Worm (Caenorhabditis elegans) whole organism, L1 larva: ENCODE data around the gene K11G12.6.

ENCODE experiments used
- C04F5.9 ChIP-seq: sonication (generic microtip); optimal IDR thresholded peaks from 2 replicates; lab custom pipeline; 2016; ENCODE audit warnings: missing genetic modification characterization, missing compliant biosample characterization
- C16A3.4 ChIP-seq: fragments of 150-350 bp; optimal IDR thresholded peaks from 2 replicates; lab custom pipeline; 2014; ENCODE audit warnings: missing biosample characterization, missing genetic modification characterization
- C34B4.2 ChIP-seq: sonication (generic microtip); optimal IDR thresholded peaks from 2 replicates; lab custom pipeline; 2017; ENCODE audit warnings: mild to moderate bottlenecking, missing genetic modification characterization, missing compliant biosample characterization
- ama-1 ChIP-seq: fragments of 150-350 bp; optimal IDR thresholded peaks from 2 replicates; lab custom pipeline; 2014
- blmp-1 ChIP-seq: fragments of 150-350 bp; optimal IDR thresholded peaks from 2 replicates; lab custom pipeline; 2014; ENCODE audit warnings: missing biosample characterization, missing genetic modification characterization
- ceh-90 ChIP-seq: sonication (generic microtip); optimal IDR thresholded peaks from 2 replicates; lab custom pipeline; 2016; ENCODE audit warnings: missing genetic modification characterization, missing compliant biosample characterization
- dpl-1 ChIP-seq, 3 experiments: fragments of 150-350 bp in 2 of 3; sonication (generic microtip) in 1 of 3; optimal IDR thresholded peaks; 2 replicates each; lab custom pipeline; 2014 to 2017; ENCODE audit warnings: missing biosample characterization in 3 of 3, missing genetic modification characterization in 3 of 3, missing genetic modification reagents in 3 of 3
- dsc-1 ChIP-seq: sonication (generic microtip); optimal IDR thresholded peaks from 2 replicates; lab custom pipeline; 2016; ENCODE audit warnings: mild to moderate bottlenecking, missing genetic modification characterization, missing compliant biosample characterization
- efl-1 ChIP-seq, 4 experiments: fragments of 150-350 bp; optimal IDR thresholded peaks in 3 of 4; peaks in 1 of 4; 1 replicate in 1 of 4; 2 replicates in 3 of 4; lab custom pipeline; 2014; ENCODE audit warnings: missing biosample characterization in 2 of 4, missing genetic modification characterization in 2 of 4, missing genetic modification reagents in 2 of 4
- efl-3 ChIP-seq: fragments of 200-800 bp; sonication (Bioruptor generic); optimal IDR thresholded peaks from 2 replicates; lab custom pipeline; 2018; ENCODE audit warnings: mild to moderate bottlenecking, missing genetic modification characterization, missing compliant biosample characterization
- egl-13 ChIP-seq: sonication (generic microtip); optimal IDR thresholded peaks from 2 replicates; lab custom pipeline; 2016; ENCODE audit warnings: missing genotype, missing genetic modification reagents, missing genetic modification characterization, missing compliant biosample characterization
- egl-27 ChIP-seq, 2 experiments: fragments of 150-350 bp in 1 of 2; sonication (generic microtip); optimal IDR thresholded peaks; 3 replicates each; lab custom pipeline; 2017 to 2018; ENCODE audit warnings: missing biosample characterization in 2 of 2, missing genetic modification characterization in 2 of 2, missing genetic modification reagents in 2 of 2
- elt-2 ChIP-seq: sonication (generic microtip); optimal IDR thresholded peaks from 2 replicates; lab custom pipeline; 2016; ENCODE audit warnings: missing genetic modification characterization, mild to moderate bottlenecking, inconsistent platforms, missing compliant biosample characterization, missing genetic modification reagents
- elt-3 ChIP-seq, 6 experiments: fragments of 150-350 bp in 1 of 6; sonication (generic microtip); optimal IDR thresholded peaks; 2 replicates each; lab custom pipeline; 2017 to 2018; ENCODE audit warnings: missing biosample characterization in 6 of 6, missing genetic modification characterization in 6 of 6, inconsistent platforms in 1 of 6
- fkh-10 ChIP-seq: sonication (generic microtip); optimal IDR thresholded peaks from 2 replicates; lab custom pipeline; 2017; ENCODE audit warnings: missing biosample characterization, missing genetic modification reagents, missing genetic modification characterization
- fkh-4 ChIP-seq: sonication (generic microtip); optimal IDR thresholded peaks from 2 replicates; lab custom pipeline; 2016; ENCODE audit warnings: missing compliant biosample characterization, missing genetic modification characterization, borderline replicate concordance
- fkh-8 ChIP-seq: sonication (generic microtip); optimal IDR thresholded peaks from 2 replicates; lab custom pipeline; 2016; ENCODE audit warnings: mild to moderate bottlenecking, missing genetic modification characterization, missing compliant biosample characterization
- fos-1 ChIP-seq: fragments of 150-350 bp; optimal IDR thresholded peaks from 2 replicates; lab custom pipeline; 2014; ENCODE audit warnings: missing biosample characterization, missing genetic modification characterization
- grh-1 ChIP-seq: fragments of 200-800 bp; sonication (Bioruptor generic); IDR thresholded peaks from 2 replicates; pipeline ENCODE4 v1.3.6; 2022; ENCODE audit warnings: missing genetic modification reagents, missing genetic modification characterization, missing compliant biosample characterization
- hlh-4 ChIP-seq: sonication (generic microtip); optimal IDR thresholded peaks from 2 replicates; lab custom pipeline; 2016; ENCODE audit warnings: mild to moderate bottlenecking, missing genetic modification characterization, missing compliant biosample characterization
- irx-1 ChIP-seq: sonication (generic microtip); optimal IDR thresholded peaks from 2 replicates; lab custom pipeline; 2016; ENCODE audit warnings: missing genetic modification characterization, missing compliant biosample characterization
- jun-1 ChIP-seq: fragments of 150-350 bp; optimal IDR thresholded peaks from 2 replicates; lab custom pipeline; 2014; ENCODE audit warnings: missing biosample characterization, missing genetic modification reagents, missing genetic modification characterization
- lin-14 ChIP-seq: fragments of 200-800 bp; sonication (Bioruptor generic); optimal IDR thresholded peaks from 2 replicates; lab custom pipeline; 2018; ENCODE audit warnings: mild to moderate bottlenecking, missing genetic modification characterization, moderate library complexity, missing compliant biosample characterization
- lin-35 ChIP-seq, 2 experiments: fragments of 150-350 bp; optimal IDR thresholded peaks; 2 replicates each; lab custom pipeline; 2014; ENCODE audit warnings: missing biosample characterization in 2 of 2, missing genetic modification characterization in 2 of 2, missing genetic modification reagents in 2 of 2
- lir-3 ChIP-seq: sonication (generic microtip); optimal IDR thresholded peaks from 2 replicates; lab custom pipeline; 2016; ENCODE audit warnings: mild to moderate bottlenecking, missing genetic modification characterization, moderate library complexity, missing compliant biosample characterization; ENCODE audit not compliant: poor library complexity
- lsy-2 ChIP-seq, 2 experiments: fragments of 150-350 bp; optimal IDR thresholded peaks; 2 replicates each; lab custom pipeline; 2014; ENCODE audit warnings: missing biosample characterization in 2 of 2, missing genetic modification characterization in 2 of 2
- mef-2 ChIP-seq: fragments of 150-350 bp; optimal IDR thresholded peaks from 2 replicates; lab custom pipeline; 2014; ENCODE audit warnings: missing biosample characterization, missing genetic modification characterization
- mep-1 ChIP-seq: fragments of 150-350 bp; optimal IDR thresholded peaks from 2 replicates; lab custom pipeline; 2014; ENCODE audit warnings: missing biosample characterization, missing genetic modification characterization
- nhr-11 ChIP-seq: fragments of 150-350 bp; optimal IDR thresholded peaks from 2 replicates; lab custom pipeline; 2014; ENCODE audit warnings: missing biosample characterization, missing genetic modification characterization
- nhr-19 ChIP-seq: fragments of 200-800 bp; sonication (Bioruptor generic); conservative IDR thresholded peaks from 2 replicates; pipeline ENCODE4 v1.3.6; 2022; ENCODE audit warnings: missing genetic modification characterization, missing compliant biosample characterization
- nhr-47 ChIP-seq: sonication (generic microtip); optimal IDR thresholded peaks from 2 replicates; lab custom pipeline; 2016; ENCODE audit warnings: mild to moderate bottlenecking, missing genetic modification characterization, moderate library complexity, missing compliant biosample characterization
- nhr-76 ChIP-seq: sonication (generic microtip); optimal IDR thresholded peaks from 2 replicates; lab custom pipeline; 2017; ENCODE audit warnings: missing biosample characterization, missing genetic modification characterization
- nhr-77 ChIP-seq: fragments of 150-350 bp; optimal IDR thresholded peaks from 2 replicates; lab custom pipeline; 2014; ENCODE audit warnings: missing biosample characterization, missing genetic modification characterization
- nhr-85 ChIP-seq: sonication (generic microtip); peaks from one replicate; lab custom pipeline; 2016; ENCODE audit warnings: missing genetic modification characterization, inconsistent platforms, missing compliant biosample characterization
- nhr-90 ChIP-seq: sonication (generic microtip); optimal IDR thresholded peaks from 2 replicates; lab custom pipeline; 2016; ENCODE audit warnings: mild to moderate bottlenecking, missing genetic modification characterization, missing compliant biosample characterization; ENCODE audit not compliant: poor library complexity
- pag-3 ChIP-seq: sonication (generic microtip); optimal IDR thresholded peaks from 2 replicates; lab custom pipeline; 2017; ENCODE audit warnings: missing genetic modification characterization, mild to moderate bottlenecking, missing compliant biosample characterization, antibody characterized with exemption, borderline replicate concordance; ENCODE audit not compliant: insufficient read depth
- pax-3 ChIP-seq: fragments of 200-800 bp; sonication (Bioruptor generic); optimal IDR thresholded peaks from 2 replicates; lab custom pipeline; 2018; ENCODE audit warnings: mild to moderate bottlenecking, missing genetic modification characterization, moderate library complexity, missing compliant biosample characterization
- pqm-1 ChIP-seq: sonication (generic microtip); optimal IDR thresholded peaks from 3 replicates; lab custom pipeline; 2017; ENCODE audit warnings: missing biosample characterization, missing genetic modification characterization
- rnt-1 ChIP-seq: sonication (generic microtip); optimal IDR thresholded peaks from 2 replicates; lab custom pipeline; 2016; ENCODE audit warnings: mild to moderate bottlenecking, missing genetic modification characterization, moderate library complexity, missing compliant biosample characterization
- snu-23 ChIP-seq: sonication (generic microtip); optimal IDR thresholded peaks from 2 replicates; lab custom pipeline; 2016; ENCODE audit warnings: missing genetic modification characterization, missing compliant biosample characterization
- sox-4 ChIP-seq: sonication (generic microtip); optimal IDR thresholded peaks from 2 replicates; lab custom pipeline; 2016; ENCODE audit warnings: missing genetic modification characterization, missing compliant biosample characterization
- sptf-1 ChIP-seq: fragments of 150-350 bp; optimal IDR thresholded peaks from 2 replicates; lab custom pipeline; 2014; ENCODE audit warnings: missing biosample characterization, missing genetic modification characterization
- swsn-7 ChIP-seq: sonication (generic microtip); optimal IDR thresholded peaks from 2 replicates; lab custom pipeline; 2016; ENCODE audit warnings: missing genetic modification characterization, missing compliant biosample characterization
- tbx-2 ChIP-seq: sonication (generic microtip); optimal IDR thresholded peaks from 2 replicates; lab custom pipeline; 2016; ENCODE audit warnings: missing genetic modification characterization, missing compliant biosample characterization
- tlp-1 ChIP-seq: fragments of 150-350 bp; optimal IDR thresholded peaks from 2 replicates; lab custom pipeline; 2014; ENCODE audit warnings: missing biosample characterization, missing genetic modification characterization
- unc-130 ChIP-seq: fragments of 150-350 bp; optimal IDR thresholded peaks from 2 replicates; lab custom pipeline; 2017; ENCODE audit warnings: missing biosample characterization, missing genetic modification characterization, inconsistent platforms
- unc-86 ChIP-seq: sonication (generic microtip); optimal IDR thresholded peaks from 2 replicates; lab custom pipeline; 2016; ENCODE audit warnings: missing genetic modification characterization, missing compliant biosample characterization
- unc-98 ChIP-seq: fragments of 200-800 bp; sonication (Bioruptor generic); IDR thresholded peaks from 2 replicates; pipeline ENCODE4 v1.3.6; 2022; ENCODE audit warnings: missing genetic modification characterization, missing compliant biosample characterization
- vab-15 ChIP-seq: sonication (generic microtip); optimal IDR thresholded peaks from 2 replicates; lab custom pipeline; 2017; ENCODE audit warnings: missing genotype, mild to moderate bottlenecking, missing genetic modification characterization, missing compliant biosample characterization
- xbp-1 ChIP-seq: sonication (generic microtip); optimal IDR thresholded peaks from 2 replicates; lab custom pipeline; 2016; ENCODE audit warnings: missing genetic modification characterization, missing compliant biosample characterization
- zag-1 ChIP-seq: fragments of 150-350 bp; optimal IDR thresholded peaks from 2 replicates; lab custom pipeline; 2014; ENCODE audit warnings: missing biosample characterization, missing genetic modification characterization
- ztf-4 ChIP-seq: fragments of 150-350 bp; optimal IDR thresholded peaks from 2 replicates; lab custom pipeline; 2014; ENCODE audit warnings: missing biosample characterization, missing genetic modification characterization

The K11G12.6 gene

DNA sequence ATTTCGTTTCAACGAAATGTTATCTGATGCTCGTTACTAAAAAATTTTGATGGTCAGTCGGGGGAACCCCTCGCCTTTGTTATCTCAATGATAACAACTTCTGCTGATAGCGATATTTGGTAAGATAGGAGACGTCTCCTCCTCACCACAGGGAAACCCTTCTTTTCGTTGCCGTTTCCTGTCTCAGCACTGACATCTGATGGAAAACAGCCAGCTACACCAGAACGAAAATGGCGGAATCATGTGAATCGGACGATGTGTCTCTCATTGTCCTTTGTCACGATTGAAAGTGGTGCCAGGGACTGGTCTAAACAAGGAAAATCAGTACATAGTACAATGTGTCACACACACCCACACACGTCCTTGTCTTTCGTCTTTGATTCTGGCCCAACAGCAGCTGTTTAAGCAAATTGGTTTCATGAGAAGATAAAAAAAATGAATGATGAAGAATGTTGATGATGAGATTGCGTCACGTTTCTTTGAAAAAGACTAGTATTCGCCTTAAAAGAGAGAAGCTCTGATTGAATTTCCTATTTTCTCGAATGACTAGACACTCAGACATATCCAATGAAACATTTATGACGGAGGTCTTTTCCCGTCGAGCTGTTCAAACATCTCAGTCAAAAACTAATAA is 7.0 kb upstream of the K11G12.6 start:
- TF ChIP-seq vab-15, result peak; percentile 45
- no peak for TF ChIP-seq ceh-90 (tag; lab: Kevin White, UChicago)
- peak; percentile 63 for TF ChIP-seq mep-1 (tag; lab: Kevin White, UChicago)
- TF ChIP-seq nhr-47, result peak; percentile 82
- TF ChIP-seq C16A3.4 (tag; lab: Kevin White, UChicago), result peak; percentile 45
- peak; percentile 51 for TF ChIP-seq zag-1 (tag; lab: Kevin White, UChicago)
- peak; percentile 64 for TF ChIP-seq swsn-7 (tag; lab: Kevin White, UChicago)
- peak; percentile 37 for TF ChIP-seq egl-13 (tag; lab: Kevin White, UChicago)
- peak in 1 of 2 experiments; percentile 31 for TF ChIP-seq egl-27 (tag; optimal IDR thresholded peaks at IDR 0.05; lab: Kevin White, UChicago)
- TF ChIP-seq nhr-90 (tag; lab: Kevin White, UChicago), result peak; percentile 81
- TF ChIP-seq hlh-4 (tag; lab: Kevin White, UChicago), result no peak
- TF ChIP-seq mef-2 (tag; lab: Kevin White, UChicago), result no peak
- peak; percentile 94 to 99 (median 98) for TF ChIP-seq elt-3 (tag; optimal IDR thresholded peaks at IDR 0.05; lab: Kevin White, UChicago)
- peak; percentile 2 for TF ChIP-seq fos-1 (tag; lab: Kevin White, UChicago)
- peak; percentile 31 for TF ChIP-seq nhr-11 (tag; lab: Kevin White, UChicago)
- peak; percentile 93 for TF ChIP-seq lin-14 (GFP tag; lab: Kevin White, UChicago)
- TF ChIP-seq efl-3 (GFP tag; lab: Kevin White, UChicago), result no peak
- peak in 1 of 3 experiments; percentile 17 for TF ChIP-seq dpl-1 (GFP tag; optimal IDR thresholded peaks at IDR 0.05; lab: Kevin White, UChicago)
- no peak for TF ChIP-seq jun-1 (tag; lab: Kevin White, UChicago)
- TF ChIP-seq nhr-76 (tag; lab: Kevin White, UChicago), result no peak
- TF ChIP-seq pax-3 (tag; lab: Kevin White, UChicago), result no peak
- TF ChIP-seq nhr-85 (tag; lab: Kevin White, UChicago), result peak; percentile 99
- peak; percentile 71 for TF ChIP-seq tbx-2 (tag; lab: Kevin White, UChicago)
- no peak for TF ChIP-seq ama-1
- peak; percentile 48 for TF ChIP-seq unc-130 (tag; lab: Kevin White, UChicago)
- peak in 1 of 2 experiments; percentile 76 for TF ChIP-seq lin-35 (GFP tag; optimal IDR thresholded peaks at IDR 0.05; lab: Kevin White, UChicago)
- TF ChIP-seq irx-1 (tag; lab: Kevin White, UChicago), result peak; percentile 69
- no peak for TF ChIP-seq fkh-4
- peak in 1 of 2 experiments; percentile 26 for TF ChIP-seq efl-1 (optimal IDR thresholded peaks at IDR 0.05; lab: Kevin White, UChicago)
- TF ChIP-seq efl-1 (GFP tag; optimal IDR thresholded peaks at IDR 0.05 in 1 of 2; lab: Kevin White, UChicago), result peak in 1 of 2 experiments; percentile 45
- peak; percentile 3 for TF ChIP-seq nhr-77
- TF ChIP-seq lsy-2 (tag; optimal IDR thresholded peaks at IDR 0.05; lab: Kevin White, UChicago), result peak; percentile 32 to 62
- peak; percentile 37 for TF ChIP-seq lir-3 (tag; lab: Kevin White, UChicago)
- TF ChIP-seq blmp-1 (tag; lab: Kevin White, UChicago), result peak; percentile 89
- TF ChIP-seq C04F5.9 (tag; lab: Kevin White, UChicago), result no peak
- peak; percentile 88 for TF ChIP-seq elt-2 (tag; lab: Kevin White, UChicago)
- no peak for TF ChIP-seq pag-3 (tag; lab: Kevin White, UChicago)
- peak; percentile 21 for TF ChIP-seq rnt-1 (tag; lab: Kevin White, UChicago)
- TF ChIP-seq fkh-10 (GFP tag; lab: Kevin White, UChicago), result peak; percentile 73
- TF ChIP-seq sptf-1 (tag; lab: Kevin White, UChicago), result no peak
- TF ChIP-seq dsc-1, result peak; percentile 68
- peak; percentile 47 for TF ChIP-seq sox-4 (tag; lab: Kevin White, UChicago)
- peak; percentile 16 for TF ChIP-seq xbp-1 (tag; lab: Kevin White, UChicago)
- peak; percentile 35 for TF ChIP-seq ztf-4 (tag; lab: Kevin White, UChicago)
- TF ChIP-seq snu-23 (GFP tag; lab: Kevin White, UChicago), result peak; percentile 66
- TF ChIP-seq fkh-8 (tag; lab: Kevin White, UChicago), result peak; percentile 94
- TF ChIP-seq pqm-1 (tag; lab: Kevin White, UChicago), result no peak
- TF ChIP-seq unc-98 (GFP tag; lab: Robert Waterston, UW), result no peak
- peak; percentile 68 for TF ChIP-seq grh-1 (GFP tag; lab: Robert Waterston, UW)
- TF ChIP-seq unc-86 (tag; lab: Kevin White, UChicago), result peak; percentile 40
- peak; percentile 60 for TF ChIP-seq tlp-1 (tag; lab: Kevin White, UChicago)
- TF ChIP-seq C34B4.2, result no peak
- TF ChIP-seq nhr-19 (GFP tag; lab: Robert Waterston, UW), result peak; percentile 70
